Fruit fly (Drosophila melanogaster): ENCODE measurements around the gene nSMase.

Gene nSMase

DNA sequence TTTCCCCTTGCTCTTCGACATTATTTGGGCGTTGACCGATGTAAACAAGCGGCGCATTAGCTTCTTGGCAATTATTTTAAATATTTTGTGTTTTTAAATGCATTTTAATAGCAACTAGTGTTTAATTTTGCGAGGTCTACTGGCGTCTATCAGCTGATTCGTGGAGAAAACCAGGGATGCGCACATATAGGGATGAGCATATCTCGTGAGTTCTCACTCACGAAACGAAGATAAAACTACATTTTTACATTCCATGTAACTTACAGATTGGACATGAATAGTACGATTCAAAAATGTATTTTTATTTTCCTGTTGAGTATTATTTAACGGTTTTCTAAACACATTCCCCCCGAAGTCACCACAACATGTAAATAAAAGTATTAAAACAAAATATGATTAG lies 21.5 kb upstream of the nSMase start, which contains the start of gene CG14966:
Gene CG14966, minus strand, starts transcription at position 168 of the 400 bp plus-strand sequence.
- no peak for TF ChIP-seq Pif1A (GFP tag; optimal IDR thresholded peaks at IDR 0.05)
- TF ChIP-seq Snoo (tag; optimal IDR thresholded peaks at IDR 0.05): no peak
- 0 out of 2 replicates have a peak, but pooled peaks have one; percentile 19 for TF ChIP-seq CG12605 (GFP tag; IDR thresholded peaks at IDR 0.05)
- TF ChIP-seq gl (tag; optimal IDR thresholded peaks at IDR 0.05): peak; percentile 6
- TF ChIP-seq CG9948 (tag; optimal IDR thresholded peaks at IDR 0.05): no peak
- no peak for TF ChIP-seq Pif1B (GFP tag; optimal IDR thresholded peaks at IDR 0.05)

DNA sequence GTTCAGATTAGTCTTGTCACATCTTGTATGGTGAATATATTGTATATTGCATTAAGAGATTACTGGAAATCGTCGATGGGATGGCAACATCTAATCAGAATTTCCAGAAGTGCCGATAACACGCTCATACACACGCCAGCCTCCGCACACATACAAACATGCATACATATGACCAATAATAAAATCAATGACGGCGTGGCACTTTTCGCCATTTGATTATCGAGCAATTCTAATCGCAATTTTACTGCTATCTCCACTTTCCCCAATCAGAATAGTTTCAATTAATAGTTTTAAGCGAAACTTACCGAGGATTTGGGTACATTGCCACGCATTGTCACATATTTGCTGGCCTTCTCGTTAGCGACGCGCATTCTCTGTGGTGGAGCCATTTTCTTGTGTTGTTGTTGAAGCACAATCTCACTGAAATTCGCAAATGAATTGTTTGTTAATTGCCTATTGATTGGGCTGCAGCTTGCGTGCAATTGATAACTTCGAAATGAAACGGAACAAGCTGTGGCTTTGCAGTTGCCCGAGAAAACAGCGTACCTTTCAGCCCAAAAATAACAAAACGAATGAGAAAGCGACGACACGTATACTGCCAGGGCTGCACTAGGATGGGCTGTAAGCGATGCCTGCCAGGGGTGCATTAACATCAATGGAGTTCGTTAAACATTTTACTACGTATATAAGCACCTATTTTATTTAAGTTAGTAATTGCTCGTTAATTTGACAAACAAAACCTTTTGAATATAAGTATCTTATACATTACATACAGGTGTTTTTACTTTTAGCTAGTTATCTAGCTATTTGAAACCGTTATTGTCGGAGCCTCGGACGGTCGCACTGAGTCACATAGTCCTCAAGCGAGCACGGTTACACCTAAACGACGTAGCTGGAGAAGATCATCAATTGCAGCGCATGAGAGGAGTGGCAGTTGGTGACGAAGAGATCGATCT lies 20.2 kb upstream of the nSMase start, which contains the start of the genes CG32276 and gry:
Gene CG32276, minus strand, starts transcription at position 601 of the 956 bp plus-strand sequence.
Gene gry, plus strand, starts transcription at position 644 of the 956 bp plus-strand sequence.
- TF ChIP-seq Pif1B (GFP tag; optimal IDR thresholded peaks at IDR 0.05) (no peak), CG12605 (GFP tag; IDR thresholded peaks at IDR 0.05) (peak; percentile 22; the same call in 1 of the 2 replicates), CG17806 (tag; optimal IDR thresholded peaks at IDR 0.05) (peak; percentile 49), Ets98B (GFP tag; IDR thresholded peaks at IDR 0.05) (peak; percentile 58; the same call in 1 of the 2 replicates), CG14655 (GFP tag; optimal IDR thresholded peaks at IDR 0.05) (no peak), CG4496 (GFP tag; IDR thresholded peaks at IDR 0.05) (peak; percentile 54; the same call in 2 of the 3 replicates), CG15710 (tag; optimal IDR thresholded peaks at IDR 0.05) (peak; percentile 56), fd96Ca (GFP tag; IDR thresholded peaks at IDR 0.05) (peak; percentile 77; the same call in 2 of the 3 replicates), CG9948 (tag; optimal IDR thresholded peaks at IDR 0.05) (no peak), Snoo (tag; optimal IDR thresholded peaks at IDR 0.05) (no peak), EcR (GFP tag; optimal IDR thresholded peaks at IDR 0.05) (peak; percentile 35), CG13204 (GFP tag; optimal IDR thresholded peaks at IDR 0.05) (no peak), rn (GFP tag; IDR thresholded peaks at IDR 0.05) (0 out of 2 replicates have a peak, but pooled peaks have one; percentile 32), D1 (tag; optimal IDR thresholded peaks at IDR 0.05) (no peak), CG8159 (tag; optimal IDR thresholded peaks at IDR 0.05) (no peak), CG32121 (GFP tag; IDR thresholded peaks at IDR 0.05) (peak; percentile 76), Pif1A (GFP tag; optimal IDR thresholded peaks at IDR 0.05) (no peak), gl (tag; optimal IDR thresholded peaks at IDR 0.05) (no peak), CG8301 (tag; optimal IDR thresholded peaks at IDR 0.05) (no peak), CG34367 (tag; optimal IDR thresholded peaks at IDR 0.05) (peak; percentile 50), CG10348 (GFP tag; IDR thresholded peaks at IDR 0.05) (no peak)

DNA sequence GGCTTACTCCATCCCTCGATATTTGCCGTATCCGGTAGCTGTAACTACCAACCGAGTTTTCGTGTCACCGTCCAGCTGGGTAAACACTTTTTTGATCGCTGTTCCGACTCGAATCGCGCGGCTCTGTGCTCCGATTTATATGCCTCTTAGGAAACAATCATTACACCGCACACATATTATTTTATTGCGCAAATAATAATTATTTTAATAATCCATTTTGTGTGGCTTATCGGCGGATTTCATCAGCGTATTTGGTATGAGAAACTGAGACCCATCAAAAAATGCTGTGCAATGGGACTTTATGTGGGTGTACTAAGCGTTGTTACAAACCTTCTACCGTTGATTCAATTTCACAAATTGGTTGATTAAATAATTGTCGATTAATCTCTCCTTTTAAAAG lies 15.9 kb upstream of the nSMase start, which contains the start of gene CG32271:
Gene CG32271, minus strand, starts transcription at position 101 of the 400 bp plus-strand sequence.
- no peak for TF ChIP-seq D1 (tag; optimal IDR thresholded peaks at IDR 0.05)
- TF ChIP-seq CG34367 (tag; optimal IDR thresholded peaks at IDR 0.05): no peak

DNA sequence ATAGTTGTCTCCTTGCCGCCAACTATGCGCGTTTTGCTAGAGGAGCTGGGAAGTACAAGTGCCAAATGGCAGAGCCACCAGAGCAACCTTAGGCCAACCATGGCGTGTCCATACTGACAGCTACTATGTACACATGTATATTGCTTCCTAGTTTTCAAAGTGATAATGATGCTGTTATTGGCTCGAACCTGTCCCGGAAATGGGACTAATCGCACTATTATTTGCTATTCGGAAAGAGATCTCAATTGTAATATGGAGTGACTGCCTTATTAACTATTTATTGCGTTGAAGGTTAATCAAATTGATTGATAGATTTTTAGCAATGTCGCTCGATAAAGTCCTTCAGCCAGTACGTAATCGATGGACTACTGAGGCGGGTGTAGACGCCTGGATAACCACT lies 14.6 kb upstream of the nSMase start, which contains the start of gene CG33159:
Gene CG33159, minus strand, starts transcription at position 101 of the 400 bp plus-strand sequence.
- no peak for TF ChIP-seq CG8159 (tag; optimal IDR thresholded peaks at IDR 0.05)
- TF ChIP-seq CG9948 (tag; optimal IDR thresholded peaks at IDR 0.05): no peak
- TF ChIP-seq CG13204 (GFP tag; optimal IDR thresholded peaks at IDR 0.05): no peak
- TF ChIP-seq Pif1B (GFP tag; optimal IDR thresholded peaks at IDR 0.05): no peak
- TF ChIP-seq CG10348 (GFP tag; IDR thresholded peaks at IDR 0.05): no peak
- TF ChIP-seq EcR (GFP tag; optimal IDR thresholded peaks at IDR 0.05): no peak
- no peak for TF ChIP-seq CG12605 (GFP tag; IDR thresholded peaks at IDR 0.05)
- TF ChIP-seq CG17806 (tag; optimal IDR thresholded peaks at IDR 0.05): no peak
- no peak for TF ChIP-seq CG4496 (GFP tag; IDR thresholded peaks at IDR 0.05)
- TF ChIP-seq CG15710 (tag; optimal IDR thresholded peaks at IDR 0.05): no peak
- TF ChIP-seq D1 (tag; optimal IDR thresholded peaks at IDR 0.05): no peak
- TF ChIP-seq CG14655 (GFP tag; optimal IDR thresholded peaks at IDR 0.05): no peak

DNA sequence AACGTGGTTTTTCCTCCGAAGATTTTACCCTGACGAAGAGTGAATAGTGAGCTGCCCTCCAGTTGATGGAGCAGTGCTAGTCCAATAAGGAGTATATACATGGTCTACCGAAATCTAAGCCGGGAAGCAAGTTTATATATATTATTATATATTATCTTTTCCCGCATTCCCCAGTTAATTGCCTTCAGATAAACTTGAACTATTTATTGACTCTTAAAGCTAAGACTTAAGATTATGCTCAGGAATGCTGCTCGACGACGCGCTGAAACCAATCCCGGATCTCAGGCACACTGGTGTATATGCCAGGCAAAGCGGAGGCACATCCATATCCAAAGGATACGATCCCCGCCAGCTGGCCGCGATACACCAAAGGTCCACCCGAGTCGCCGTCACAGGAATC lies 13.6 kb upstream of the nSMase start, which contains the start of gene CG32277:
Gene CG32277, minus strand, starts transcription at position 101 of the 400 bp plus-strand sequence.
- TF ChIP-seq D1 (tag; optimal IDR thresholded peaks at IDR 0.05): no peak
- no peak for TF ChIP-seq CG17806 (tag; optimal IDR thresholded peaks at IDR 0.05)
- TF ChIP-seq CG9948 (tag; optimal IDR thresholded peaks at IDR 0.05): no peak
- TF ChIP-seq EcR (GFP tag; optimal IDR thresholded peaks at IDR 0.05): no peak
- TF ChIP-seq CG13204 (GFP tag; optimal IDR thresholded peaks at IDR 0.05): no peak

DNA sequence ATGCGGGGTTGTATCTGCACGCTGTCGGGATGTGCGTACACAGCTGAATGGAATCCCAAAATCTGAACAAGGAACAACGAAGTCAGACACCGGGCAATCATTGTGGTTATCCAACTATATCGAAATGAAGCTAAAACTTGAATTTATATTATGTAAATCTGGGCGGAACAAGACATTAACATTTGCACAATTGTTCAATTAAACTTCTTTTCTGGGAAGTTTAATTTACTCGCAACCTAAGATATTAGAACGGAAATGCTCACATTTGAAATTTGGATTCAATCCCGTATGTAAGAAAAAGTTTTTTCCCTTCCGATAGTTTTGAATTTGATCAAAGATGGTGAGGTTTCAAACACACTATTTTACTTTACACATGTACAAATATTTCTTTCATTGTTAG lies 12.7 kb upstream of the nSMase start, which contains the start of gene CG33160:
Gene CG33160, minus strand, starts transcription at position 101 of the 400 bp plus-strand sequence.
- TF ChIP-seq CG14655 (GFP tag; optimal IDR thresholded peaks at IDR 0.05): no peak
- TF ChIP-seq CG10348 (GFP tag; IDR thresholded peaks at IDR 0.05): no peak
- no peak for TF ChIP-seq EcR (GFP tag; optimal IDR thresholded peaks at IDR 0.05)
- TF ChIP-seq rn (GFP tag; IDR thresholded peaks at IDR 0.05): no peak
- TF ChIP-seq CG34367 (tag; optimal IDR thresholded peaks at IDR 0.05): no peak
- no peak for TF ChIP-seq CG32121 (GFP tag; IDR thresholded peaks at IDR 0.05)
- no peak for TF ChIP-seq Ets98B (GFP tag; IDR thresholded peaks at IDR 0.05)
- TF ChIP-seq CG9948 (tag; optimal IDR thresholded peaks at IDR 0.05): no peak

All from whole organism, pupa.